Fruit fly (Drosophila melanogaster) ovary, adult (tissue): ENCODE data around the gene CG46308.
"Not testable (repeated sequence)": the region's sequence is repeated elsewhere in the genome, so short reads cannot be mapped to it uniquely, and the experiment has no call there.

Experiments
- CG17801 ChIP-seq: fragments of 200-800 bp; optimal IDR thresholded peaks from 2 replicates; lab custom pipeline; 2019; ENCODE audit warnings: missing biosample characterization, mild to moderate bottlenecking, missing genetic modification characterization, moderate library complexity; ENCODE audit not compliant: partially characterized antibody

CG46308 gene

dm6 chr2L:13460911-13461866 is at the start of gene CG46308:
Gene CG46308, plus strand, starts transcription at chr2L:13461774.
- TF ChIP-seq CG17801 (GFP tag; lab: Kevin White, UChicago): no peak

- no peak for TF ChIP-seq CG17801 (GFP tag; lab: Kevin White, UChicago)
These were observed 49.4 kb upstream of the CG46308 start, which contains the start of gene Flad2 for dm6 chr2L:13412219-13412618. Gene Flad2, plus strand, starts transcription at chr2L:13412519.

DNA sequence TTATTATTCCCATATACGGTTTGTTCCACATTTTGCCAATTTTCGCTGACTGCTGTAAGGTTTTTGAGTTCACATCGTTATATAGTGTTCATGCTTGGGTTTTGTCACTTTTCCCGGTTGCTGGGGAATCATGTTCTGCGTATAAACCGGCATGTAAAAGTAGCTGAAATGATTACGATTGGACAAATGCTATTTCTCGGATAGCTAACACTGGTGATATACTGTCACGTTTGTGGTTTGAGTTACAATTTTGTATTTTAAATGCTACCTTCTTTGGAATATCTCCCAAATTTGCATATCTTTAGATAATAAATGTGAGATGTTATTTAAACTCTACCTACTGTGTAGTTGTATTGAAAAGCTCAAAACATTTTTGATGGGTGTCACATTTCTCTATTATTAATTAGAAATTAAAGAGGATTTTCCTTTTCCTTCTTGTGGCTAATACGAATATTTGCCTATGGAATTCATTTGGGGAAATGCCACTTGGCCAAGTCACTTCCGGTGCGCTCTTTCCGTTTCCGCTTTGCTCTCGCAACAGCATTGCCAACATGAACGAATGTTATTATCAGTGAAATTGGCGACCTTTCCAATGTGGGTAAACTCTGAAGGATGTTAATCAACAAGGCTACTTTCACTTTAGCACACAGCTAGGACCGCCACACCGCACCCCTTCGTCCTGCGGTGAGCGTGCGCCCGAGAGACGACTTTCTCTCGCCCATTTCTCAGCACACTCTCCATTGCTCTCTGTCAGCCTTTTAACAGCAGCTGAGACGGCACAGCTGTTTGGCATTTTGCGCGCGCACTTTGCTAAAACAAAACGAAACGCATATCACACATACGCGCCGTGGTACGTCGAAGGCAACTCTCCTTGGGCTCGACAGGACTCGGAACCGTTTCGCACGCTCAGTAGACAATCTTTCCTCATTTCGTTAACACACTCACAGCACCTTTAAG is 46.8 kb upstream of the CG46308 start, which contains the start of the genes CG16956, CG42784 and CG43850:
Gene CG16956 (minus strand): TSS at position 51 of the 957 bp plus-strand sequence.
Gene CG42784 (plus strand): TSS at position 907 of the 957 bp plus-strand sequence.
Gene CG43850 (plus strand): TSS at position 907 of the 957 bp plus-strand sequence.
- TF ChIP-seq CG17801 (GFP tag; lab: Kevin White, UChicago): no peak

- TF ChIP-seq CG17801 (GFP tag; lab: Kevin White, UChicago): no peak
These were observed 30.6 kb upstream of the CG46308 start for dm6 chr2L:13430919-13431502.

- TF ChIP-seq CG17801 (GFP tag; lab: Kevin White, UChicago): no peak
These were observed 26.6 kb upstream of the CG46308 start, which contains the start of gene Tehao for dm6 chr2L:13434795-13435634. Gene Tehao, plus strand, starts transcription at chr2L:13435622.

dm6 chr2L:13436791-13437190 is 24.8 kb upstream of the CG46308 start:
- TF ChIP-seq CG17801 (GFP tag; lab: Kevin White, UChicago): no peak

dm6 chr2L:13445249-13445846 is 16.2 kb upstream of the CG46308 start, which contains the start of gene Hacd2:
Gene Hacd2, minus strand, starts transcription at chr2L:13445651.
- TF ChIP-seq CG17801 (GFP tag; lab: Kevin White, UChicago): peak; percentile 21

dm6 chr2L:13449397-13449796 is 12.2 kb upstream of the CG46308 start, which contains the start of gene Hsp60D:
Gene Hsp60D, minus strand, starts transcription at chr2L:13449497.
- TF ChIP-seq CG17801 (GFP tag; lab: Kevin White, UChicago): not testable (repeated sequence)

DNA sequence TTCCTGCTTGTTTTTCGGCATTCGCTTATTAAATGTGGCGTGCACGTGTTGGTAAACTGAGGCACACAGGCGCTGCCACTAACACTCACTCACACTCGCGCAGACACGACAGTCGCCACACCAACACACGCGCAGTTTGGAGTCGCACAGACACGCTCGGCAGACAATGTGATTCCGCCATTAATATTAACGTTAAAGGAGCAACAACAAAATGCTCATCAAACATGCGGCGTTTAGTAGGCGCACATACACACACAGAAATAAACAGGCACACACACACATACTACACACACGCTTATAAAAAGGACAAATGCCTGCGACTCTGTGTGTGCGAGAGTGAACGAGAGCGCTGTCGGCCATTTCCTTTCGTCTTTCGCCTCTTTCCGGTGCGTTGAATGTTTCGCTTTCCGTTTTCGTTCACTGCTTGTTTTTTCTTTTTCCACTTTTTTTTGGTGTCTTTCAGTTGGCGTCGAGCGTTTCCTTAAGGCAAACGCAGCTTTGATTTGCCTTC is 4.5 kb upstream of the CG46308 start, which contains the start of gene CG42809:
Gene CG42809 (plus strand): TSS at position 461 of the 511 bp plus-strand sequence.
- TF ChIP-seq CG17801 (GFP tag; lab: Kevin White, UChicago): no peak

DNA sequence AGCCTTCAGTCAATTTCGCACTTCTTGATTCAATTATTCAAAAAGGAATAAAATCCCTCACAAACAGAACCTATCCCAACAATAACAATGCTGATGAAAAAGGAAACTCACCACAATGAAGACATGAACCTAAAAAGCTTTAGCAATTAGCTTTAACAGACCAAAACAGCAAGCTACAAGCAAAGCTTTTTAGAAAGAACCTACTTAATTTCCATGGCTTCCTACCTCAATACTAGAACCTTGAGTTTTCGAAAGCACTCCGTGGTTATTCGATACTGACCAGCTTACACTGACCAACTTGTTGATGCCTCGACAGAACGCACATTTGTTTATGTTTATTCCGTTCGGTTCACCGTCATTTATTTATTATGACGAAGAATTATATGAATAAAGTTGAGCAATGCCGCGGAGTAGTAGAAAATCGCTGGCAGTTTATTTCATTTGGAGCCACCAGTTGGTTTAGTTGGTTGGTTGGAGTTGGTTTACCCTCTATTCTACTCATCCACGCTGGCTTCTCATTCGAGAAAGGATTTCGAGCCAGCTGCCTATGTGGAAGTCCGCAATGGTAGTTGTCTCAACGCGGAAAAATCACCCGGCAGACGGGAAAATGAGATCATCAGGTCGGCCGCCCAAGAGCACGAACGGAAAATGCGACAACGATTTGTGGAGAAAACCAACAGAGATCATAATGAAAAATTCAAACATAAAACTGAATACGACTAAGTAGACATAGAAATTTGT is 2.4 kb upstream of the CG46308 start, which contains the start of gene CG42810:
Gene CG42810 (plus strand): TSS at position 691 of the 741 bp plus-strand sequence.
- TF ChIP-seq CG17801 (GFP tag; lab: Kevin White, UChicago): no peak

- TF ChIP-seq CG17801 (GFP tag; lab: Kevin White, UChicago): no peak
These were observed 13.7 kb downstream of the CG46308 start for dm6 chr2L:13475254-13475653.

DNA sequence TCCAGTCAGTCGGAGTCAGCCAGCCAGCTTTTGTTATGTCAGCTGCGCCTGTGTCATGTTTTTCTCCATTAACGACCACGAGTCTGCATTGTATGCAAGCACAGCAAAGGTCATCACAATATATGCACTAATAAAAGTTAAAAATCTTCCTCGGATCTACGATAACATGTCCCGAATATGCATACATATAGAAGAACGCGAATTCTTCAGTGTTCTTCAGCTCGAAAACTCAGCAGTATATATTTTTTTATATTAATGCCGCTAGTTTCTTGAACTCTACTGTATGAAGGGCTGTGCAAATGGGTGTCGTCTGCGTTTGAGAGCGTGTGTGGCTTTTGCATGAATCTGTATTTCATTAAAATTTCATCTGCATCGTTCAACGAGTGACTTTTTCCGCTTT is 20.7 kb downstream of the CG46308 start:
- TF ChIP-seq CG17801 (GFP tag; lab: Kevin White, UChicago): no peak
